Fruit fly (Drosophila melanogaster): Measurements from ENCODE around the gene CG15278.
"Not testable (repeated sequence)": the region's sequence is repeated elsewhere in the genome, so short reads cannot be mapped to it uniquely, and the experiment has no call there.

The CG15278 gene

DNA sequence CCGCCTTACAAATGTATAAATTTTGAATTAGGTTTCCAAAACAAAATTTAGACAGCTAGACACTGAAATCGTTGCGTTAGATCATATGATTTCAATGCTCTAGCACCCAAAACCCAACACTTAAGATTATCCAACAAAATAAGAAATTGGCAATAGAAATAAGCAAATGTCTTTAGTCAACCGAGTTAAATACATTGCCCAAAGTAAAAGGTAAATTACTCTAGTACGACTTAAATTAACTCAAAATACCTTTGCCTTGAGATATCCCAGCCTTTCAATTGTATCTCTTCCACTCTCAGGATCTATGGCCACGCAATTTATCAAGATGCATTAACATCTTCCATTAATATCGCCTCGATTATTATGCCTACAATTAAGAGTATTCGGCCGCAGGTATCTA is at the start of gene CG15278:
Gene CG15278 (minus strand): TSS at position 101 of the 400 bp plus-strand sequence.
- TF ChIP-seq CG17801 (GFP tag; optimal IDR thresholded peaks at IDR 0.05; ENCODE audit: partially characterized antibody) = no peak

dm6 chr2L:14924290-14924689 is 48.2 kb upstream of the CG15278 start, which contains the start of gene CG3491:
Gene CG3491 (plus strand): TSS chr2L:14924590.
- TF ChIP-seq CG17801 (GFP tag; optimal IDR thresholded peaks at IDR 0.05; ENCODE audit: partially characterized antibody) = no peak

DNA sequence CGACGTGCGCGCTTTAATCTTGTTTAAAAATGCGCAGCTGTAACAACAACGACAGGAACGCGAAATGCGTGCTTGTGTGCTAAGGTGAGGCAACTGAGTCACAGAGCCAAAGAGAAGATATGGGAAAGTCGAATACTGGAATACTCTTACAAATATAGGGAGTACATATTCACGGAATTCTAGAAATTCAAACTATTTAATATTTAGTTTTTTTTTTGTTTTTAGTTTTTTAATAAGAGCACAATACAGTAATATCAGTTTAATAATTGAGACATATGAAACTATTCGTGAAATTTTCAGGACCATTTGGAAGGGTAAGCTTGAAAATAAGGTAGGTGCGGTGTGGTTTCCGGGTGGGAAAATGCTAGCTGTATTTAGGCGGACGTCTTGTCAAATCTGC is 11.4 kb upstream of the CG15278 start:
- no peak for TF ChIP-seq CG17801 (GFP tag; optimal IDR thresholded peaks at IDR 0.05; ENCODE audit: partially characterized antibody)

DNA sequence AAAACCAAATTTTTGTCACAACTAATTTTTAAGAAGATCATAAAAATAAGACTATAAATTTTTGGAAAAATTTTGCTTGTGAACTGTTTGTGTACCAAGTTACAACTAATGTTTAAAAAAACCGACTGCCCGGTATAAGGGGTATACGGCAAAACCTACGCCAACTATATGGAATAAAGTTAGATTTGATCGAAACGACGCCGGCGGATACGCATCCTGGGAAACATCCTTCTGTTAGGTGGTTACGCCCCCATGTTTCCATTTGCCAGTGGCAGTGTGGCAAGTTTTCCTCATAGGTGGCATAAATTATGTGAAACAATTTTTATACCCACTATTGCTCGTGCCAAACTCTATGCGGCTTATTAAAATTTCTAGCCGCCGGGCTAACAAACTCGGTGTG is 7.5 kb upstream of the CG15278 start, which contains the start of gene ProtB:
Gene ProtB (minus strand): TSS at position 101 of the 400 bp plus-strand sequence.
- not testable (repeated sequence) for TF ChIP-seq CG17801 (GFP tag; optimal IDR thresholded peaks at IDR 0.05; ENCODE audit: partially characterized antibody)

DNA sequence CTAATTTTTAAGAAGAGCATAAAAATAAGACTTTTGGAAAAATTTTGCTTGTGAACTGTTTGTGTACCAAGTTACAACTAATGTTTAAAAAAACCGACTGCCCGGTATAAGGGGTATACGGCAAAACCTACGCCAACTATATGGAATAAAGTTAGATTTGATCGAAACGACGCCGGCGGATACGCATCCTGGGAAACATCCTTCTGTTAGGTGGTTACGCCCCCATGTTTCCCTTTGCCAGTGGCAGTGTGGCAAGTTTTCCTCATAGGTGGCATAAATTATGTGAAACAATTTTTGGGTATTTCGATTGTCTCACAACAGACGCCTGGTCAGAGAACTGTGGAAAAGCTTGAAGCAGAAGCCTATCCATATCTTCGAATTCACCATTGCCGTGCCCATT is 5.4 kb upstream of the CG15278 start, which contains the start of gene ProtA:
Gene ProtA (minus strand): TSS at position 101 of the 400 bp plus-strand sequence.
- not testable (repeated sequence) for TF ChIP-seq CG17801 (GFP tag; optimal IDR thresholded peaks at IDR 0.05; ENCODE audit: partially characterized antibody)

DNA sequence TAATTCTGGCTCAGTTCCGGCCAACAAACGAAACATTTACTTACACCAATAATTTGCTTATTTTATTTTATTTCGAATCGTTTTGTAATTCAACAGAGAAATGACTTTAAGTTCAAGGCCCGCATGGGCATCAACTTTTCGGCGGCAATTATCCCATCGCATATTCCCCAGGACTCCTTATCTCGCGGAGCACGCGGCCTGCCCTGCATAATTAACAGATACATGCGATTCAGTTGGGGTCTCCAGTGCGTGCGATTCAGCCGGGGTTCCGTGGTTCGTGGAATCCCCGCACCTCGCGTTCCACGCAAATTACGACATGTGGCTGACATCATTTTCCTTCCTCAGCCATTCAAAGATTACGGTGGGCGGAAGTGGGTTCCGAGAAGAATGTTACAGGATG is 4.2 kb downstream of the CG15278 start, which contains the start of gene CG4480:
Gene CG4480 (minus strand): TSS at position 101 of the 400 bp plus-strand sequence.
- TF ChIP-seq CG17801 (GFP tag; optimal IDR thresholded peaks at IDR 0.05; ENCODE audit: partially characterized antibody) = no peak

DNA sequence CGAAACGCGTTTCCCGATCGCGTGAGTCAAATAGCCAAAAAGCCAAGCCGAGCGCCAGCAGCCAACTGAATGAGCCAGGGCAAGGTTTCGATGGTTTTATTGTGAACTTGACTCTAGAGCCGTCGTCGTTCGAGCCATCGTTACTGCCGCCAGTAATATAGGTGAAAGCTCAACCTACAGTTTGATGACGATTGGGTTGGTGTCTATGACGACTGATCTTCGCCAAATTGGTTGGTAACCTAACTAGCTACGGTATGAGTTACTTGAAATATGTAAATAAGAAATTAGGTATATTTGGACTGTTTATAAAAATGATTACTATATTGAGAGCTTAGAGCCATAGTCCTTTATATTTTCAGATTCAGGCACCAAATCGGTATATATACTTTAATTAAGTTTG is 24.5 kb downstream of the CG15278 start, which contains the start of gene CG15279:
Gene CG15279 (minus strand): TSS at position 72 of the 400 bp plus-strand sequence.
- no peak for TF ChIP-seq CG17801 (GFP tag; optimal IDR thresholded peaks at IDR 0.05; ENCODE audit: partially characterized antibody)

dm6 chr2L:14842058-14842457 is 34.1 kb downstream of the CG15278 start, which contains the start of gene CG42682:
Gene CG42682 (plus strand): TSS chr2L:14842358.
- no peak for TF ChIP-seq CG17801 (GFP tag; optimal IDR thresholded peaks at IDR 0.05; ENCODE audit: partially characterized antibody)
